Worm (Caenorhabditis elegans): ENCODE data around the gene ZK856.7.

ZK856.7 gene

ce11 chrV:10198386-10198785 is 3.5 kb upstream of the ZK856.7 start, which contains the start of gene ZK856.6:
TSS of gene ZK856.6 (plus strand) at chrV:10198686.
- TF ChIP-seq tag-97 (GFP tag; IDR thresholded peaks at IDR 0.05) (no peak), snpc-4 (tag; optimal IDR thresholded peaks at IDR 0.05) (no peak), unc-39 (tag; optimal IDR thresholded peaks at IDR 0.05) (no peak), egl-43 (GFP tag; IDR thresholded peaks at IDR 0.05) (no peak), nhr-102 (tag; optimal IDR thresholded peaks at IDR 0.05) (no peak), spr-3 (GFP tag; optimal IDR thresholded peaks at IDR 0.05) (no peak), ceh-62 (tag; optimal IDR thresholded peaks at IDR 0.05) (no peak), nhr-237 (tag; optimal IDR thresholded peaks at IDR 0.05) (no peak), hlh-11 (tag; optimal IDR thresholded peaks at IDR 0.05) (no peak), nhr-42 (GFP tag; IDR thresholded peaks at IDR 0.05) (no peak), ceh-32 (tag; optimal IDR thresholded peaks at IDR 0.05; ENCODE audit: poor library complexity) (no peak), dmd-9 (GFP tag; IDR thresholded peaks at IDR 0.05) (no peak), unc-130 (GFP tag; optimal IDR thresholded peaks at IDR 0.05) (no peak), attf-4 (tag; optimal IDR thresholded peaks at IDR 0.05) (no peak), ceh-44 (GFP tag; IDR thresholded peaks at IDR 0.05) (no peak), F26F4.8 (GFP tag; conservative IDR thresholded peaks at IDR 0.05) (no peak), set-16 (GFP tag; IDR thresholded peaks at IDR 0.05) (no peak), jun-1 (tag; optimal IDR thresholded peaks at IDR 0.05) (no peak), dve-1 (tag; optimal IDR thresholded peaks at IDR 0.05; ENCODE audit: insufficient read depth) (no peak), mes-2 (tag; optimal IDR thresholded peaks at IDR 0.05; ENCODE audit: poor library complexity, severe bottlenecking) (no peak)

ce11 chrV:10202340-10202739 is 442 bp downstream of the ZK856.7 start:
- TF ChIP-seq dmd-9 (GFP tag; IDR thresholded peaks at IDR 0.05) (no peak), ama-1 (optimal IDR thresholded peaks at IDR 0.05) (peak; percentile 49), spr-3 (GFP tag; optimal IDR thresholded peaks at IDR 0.05) (no peak), daf-16 (GFP tag; optimal IDR thresholded peaks at IDR 0.05) (no peak), daf-16 (tag; optimal IDR thresholded peaks at IDR 0.05) (peak; percentile 62)

ce11 chrV:10203435-10204009 is 1.6 kb downstream of the ZK856.7 start, which contains the start of gene chpf-1:
TSS of gene chpf-1 (minus strand) at chrV:10203485.
- TF ChIP-seq dmd-9 (GFP tag; IDR thresholded peaks at IDR 0.05) (no peak), unc-62 (GFP tag; optimal IDR thresholded peaks at IDR 0.05 in 1 of 2) (no peak), unc-62 (tag; optimal IDR thresholded peaks at IDR 0.05) (no peak), lin-13 (GFP tag; optimal IDR thresholded peaks at IDR 0.05) (no peak), T20F7.1 (GFP tag; optimal IDR thresholded peaks at IDR 0.05) (peak; percentile 23), gei-8 (GFP tag; optimal IDR thresholded peaks at IDR 0.05) (no peak), zag-1 (tag; optimal IDR thresholded peaks at IDR 0.05) (no peak), mxl-2 (GFP tag; conservative IDR thresholded peaks at IDR 0.05) (no peak), nhr-42 (GFP tag; IDR thresholded peaks at IDR 0.05) (no peak), mdt-29 (GFP tag; IDR thresholded peaks at IDR 0.05) (no peak), lim-7 (GFP tag; IDR thresholded peaks at IDR 0.05) (no peak), daf-12 (tag; optimal IDR thresholded peaks at IDR 0.05) (no peak), aly-2 (tag; optimal IDR thresholded peaks at IDR 0.05) (no peak), nhr-10 (tag; optimal IDR thresholded peaks at IDR 0.05) (no peak), lin-38 (GFP tag; IDR thresholded peaks at IDR 0.05) (no peak), zip-2 (tag; optimal IDR thresholded peaks at IDR 0.05) (no peak), ces-1 (GFP tag; optimal IDR thresholded peaks at IDR 0.05) (no peak), lir-3 (tag; optimal IDR thresholded peaks at IDR 0.05) (no peak), ztf-11 (tag; optimal IDR thresholded peaks at IDR 0.05) (no peak), jun-1 (tag; optimal IDR thresholded peaks at IDR 0.05) (no peak), nhr-102 (tag; optimal IDR thresholded peaks at IDR 0.05) (no peak), ZK546.5 (tag; optimal IDR thresholded peaks at IDR 0.05) (no peak), zip-11 (GFP tag; IDR thresholded peaks at IDR 0.05) (no peak), sdz-12 (GFP tag; optimal IDR thresholded peaks at IDR 0.05) (no peak), nhr-111 (GFP tag; optimal IDR thresholded peaks at IDR 0.05) (no peak), nhr-237 (tag; optimal IDR thresholded peaks at IDR 0.05) (no peak), skn-1 (tag; optimal IDR thresholded peaks at IDR 0.05) (no peak), F37D6.2 (tag; optimal IDR thresholded peaks at IDR 0.05) (no peak), fos-1 (tag; optimal IDR thresholded peaks at IDR 0.05) (no peak), mep-1 (tag; optimal IDR thresholded peaks at IDR 0.05) (peak; percentile 14), tag-97 (GFP tag; IDR thresholded peaks at IDR 0.05) (no peak), unc-39 (tag; optimal IDR thresholded peaks at IDR 0.05) (no peak), spr-1 (tag; optimal IDR thresholded peaks at IDR 0.05) (no peak)

Measured in whole organism, L4 larva.